Fruit fly (Drosophila melanogaster): ENCODE measurements around the gene CG8132.

Gene CG8132

DNA sequence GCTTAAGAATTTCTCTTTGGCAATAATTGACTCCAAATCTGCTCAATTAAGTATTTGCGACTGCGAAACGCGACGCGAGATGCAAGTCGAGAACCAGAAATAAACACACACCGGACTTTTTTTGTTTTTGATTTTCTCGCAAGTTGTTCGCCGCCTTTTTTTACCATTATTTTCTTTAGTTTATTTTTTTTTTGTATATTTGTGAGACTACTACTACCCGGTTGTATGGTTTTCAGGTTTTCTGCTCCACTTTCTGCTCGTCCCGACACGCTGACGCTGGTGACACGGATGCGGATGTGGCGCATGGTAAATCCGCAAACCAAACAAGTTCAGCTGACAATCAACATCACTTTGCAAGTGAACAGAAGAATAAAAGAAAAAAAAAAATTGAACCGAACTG is 20.3 kb upstream of the CG8132 start (continued):
- TF ChIP-seq eg (GFP tag; IDR thresholded peaks at IDR 0.05) (no peak; the same call in 2 of the 3 replicates), Gug (GFP tag; IDR thresholded peaks at IDR 0.05) (no peak), CG11294 (GFP tag; IDR thresholded peaks at IDR 0.05) (no peak), Ets21C (GFP tag; optimal IDR thresholded peaks at IDR 0.05) (no peak), fkh (GFP tag; optimal IDR thresholded peaks at IDR 0.05) (no peak), CG15336 (GFP tag; IDR thresholded peaks at IDR 0.05) (0 out of 2 replicates have a peak, but pooled peaks have one; percentile 13), Smox (GFP tag; optimal IDR thresholded peaks at IDR 0.05) (no peak), CG34406 (GFP tag; optimal IDR thresholded peaks at IDR 0.05) (no peak), CG7368 (GFP tag; optimal IDR thresholded peaks at IDR 0.05) (no peak), CG11902 (GFP tag; optimal IDR thresholded peaks at IDR 0.05) (no peak), Sox14 (GFP tag; optimal IDR thresholded peaks at IDR 0.05) (no peak), Hr39 (GFP tag; optimal IDR thresholded peaks at IDR 0.05) (no peak), Met (GFP tag; optimal IDR thresholded peaks at IDR 0.05) (no peak), fd85E (GFP tag; optimal IDR thresholded peaks at IDR 0.05) (no peak), CG8319 (GFP tag; optimal IDR thresholded peaks at IDR 0.05) (no peak), Sox102F (GFP tag; optimal IDR thresholded peaks at IDR 0.05) (no peak)

DNA sequence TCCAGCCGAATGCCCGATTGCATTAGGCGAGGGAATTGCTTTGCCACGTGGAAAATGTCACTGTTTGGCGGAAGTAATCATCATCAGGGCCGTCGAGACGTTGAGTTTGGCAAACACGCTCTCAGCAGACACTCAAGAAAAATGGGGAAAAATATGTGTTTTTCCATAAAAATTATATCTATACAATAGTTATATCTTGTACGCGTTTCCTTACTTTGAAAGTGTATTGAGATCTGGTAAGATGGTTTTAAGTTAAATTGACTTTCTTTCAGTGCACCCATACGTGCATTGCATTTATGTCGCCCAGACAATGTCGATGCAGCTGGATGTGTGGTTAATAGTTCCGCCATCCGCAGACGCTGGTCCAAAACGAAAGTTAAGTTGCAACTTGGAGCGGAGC is 15.3 kb upstream of the CG8132 start:
- 0 out of 2 replicates have a peak, but pooled peaks have one; percentile 30 for TF ChIP-seq Gug (GFP tag; IDR thresholded peaks at IDR 0.05)
- TF ChIP-seq Met (GFP tag; optimal IDR thresholded peaks at IDR 0.05) = no peak
- TF ChIP-seq Eip78C (GFP tag) = peak; percentile 74
- TF ChIP-seq CG8119 (GFP tag; IDR thresholded peaks at IDR 0.05) = peak; percentile 59
- TF ChIP-seq CG4318 (GFP tag; optimal IDR thresholded peaks at IDR 0.05) = no peak
- TF ChIP-seq CG3919 (GFP tag; optimal IDR thresholded peaks at IDR 0.05) = no peak
- TF ChIP-seq Hr38 (GFP tag; optimal IDR thresholded peaks at IDR 0.05) = no peak
- TF ChIP-seq CG1621 (tag; optimal IDR thresholded peaks at IDR 0.05) = no peak
- no peak for TF ChIP-seq Sox14 (GFP tag; optimal IDR thresholded peaks at IDR 0.05)
- peak; percentile 58; the same call in 1 of the 3 replicates for TF ChIP-seq eg (GFP tag; IDR thresholded peaks at IDR 0.05)
- TF ChIP-seq CG32006 (GFP tag; optimal IDR thresholded peaks at IDR 0.05) = peak; percentile 50
- peak; percentile 12 for TF ChIP-seq achi (GFP tag; optimal IDR thresholded peaks at IDR 0.05)
- TF ChIP-seq CG6163 (GFP tag; IDR thresholded peaks at IDR 0.05) = peak; percentile 53; the same call in 2 of the 3 replicates
- peak; percentile 55 for TF ChIP-seq CG15336 (GFP tag; IDR thresholded peaks at IDR 0.05)
- peak; percentile 51 for TF ChIP-seq Hr4 (GFP tag; optimal IDR thresholded peaks at IDR 0.05)
- peak; percentile 9 for TF ChIP-seq acj6 (GFP tag; optimal IDR thresholded peaks at IDR 0.05)
- TF ChIP-seq Ets21C (GFP tag; optimal IDR thresholded peaks at IDR 0.05) = no peak

DNA sequence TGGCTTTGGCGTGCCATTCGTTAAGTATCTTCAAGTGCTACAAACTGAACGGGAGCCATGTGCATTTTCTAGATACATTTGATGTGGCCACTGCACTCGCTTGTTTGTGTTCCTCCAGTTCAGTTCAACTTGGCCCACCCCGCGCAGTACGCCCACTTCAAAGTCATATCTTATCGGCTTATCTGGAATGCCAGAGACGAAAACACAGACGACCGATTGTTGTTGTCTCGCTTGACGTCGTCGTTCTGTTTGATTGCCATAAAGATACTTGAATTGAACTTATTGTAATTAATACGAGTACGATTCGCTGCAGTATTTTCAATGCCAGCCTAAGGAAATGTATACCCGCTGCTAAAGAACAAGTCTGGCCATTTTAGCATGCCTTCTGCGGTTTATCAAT is 13.7 kb upstream of the CG8132 start:
- TF ChIP-seq Sox14 (GFP tag; optimal IDR thresholded peaks at IDR 0.05) (peak; percentile 10), net (GFP tag; optimal IDR thresholded peaks at IDR 0.05) (no peak), Eip93F (GFP tag; optimal IDR thresholded peaks at IDR 0.05) (peak; percentile 62), topi (GFP tag; optimal IDR thresholded peaks at IDR 0.05) (no peak), Hr38 (GFP tag; optimal IDR thresholded peaks at IDR 0.05) (no peak), Eip78C (GFP tag) (peak; percentile 58), CG15336 (GFP tag; IDR thresholded peaks at IDR 0.05) (no peak), Ets96B (tag; optimal IDR thresholded peaks at IDR 0.05) (no peak), vri (GFP tag; optimal IDR thresholded peaks at IDR 0.05) (peak; percentile 42), CG8319 (GFP tag; optimal IDR thresholded peaks at IDR 0.05) (no peak), CG6163 (GFP tag; IDR thresholded peaks at IDR 0.05) (0 out of 3 replicates have a peak, but pooled peaks have one; percentile 19), eg (GFP tag; IDR thresholded peaks at IDR 0.05) (no peak), Blimp-1 (GFP tag; optimal IDR thresholded peaks at IDR 0.05) (no peak)

DNA sequence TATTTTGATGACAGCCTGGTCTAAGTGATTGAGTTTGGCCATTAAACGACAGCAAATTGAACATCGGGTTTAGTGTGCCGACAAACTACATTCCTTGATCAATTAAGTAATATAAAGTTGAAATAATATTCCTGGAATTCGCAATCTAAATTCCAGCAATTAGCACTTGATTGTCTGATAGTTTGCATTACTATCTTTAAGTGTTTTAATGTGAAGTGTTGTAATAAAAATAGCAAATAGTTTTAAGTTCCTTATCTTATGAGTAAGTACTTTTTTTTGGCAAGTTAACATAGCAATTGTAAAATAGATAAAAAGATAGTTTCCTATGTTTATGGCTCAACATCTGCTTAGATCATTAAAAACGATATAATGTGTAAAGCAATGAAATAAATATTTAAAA is 13.0 kb upstream of the CG8132 start:
- TF ChIP-seq CG34406 (GFP tag; optimal IDR thresholded peaks at IDR 0.05) (no peak), CG8632 (GFP tag; optimal IDR thresholded peaks at IDR 0.05) (no peak), CG10631 (GFP tag; optimal IDR thresholded peaks at IDR 0.05) (no peak)

DNA sequence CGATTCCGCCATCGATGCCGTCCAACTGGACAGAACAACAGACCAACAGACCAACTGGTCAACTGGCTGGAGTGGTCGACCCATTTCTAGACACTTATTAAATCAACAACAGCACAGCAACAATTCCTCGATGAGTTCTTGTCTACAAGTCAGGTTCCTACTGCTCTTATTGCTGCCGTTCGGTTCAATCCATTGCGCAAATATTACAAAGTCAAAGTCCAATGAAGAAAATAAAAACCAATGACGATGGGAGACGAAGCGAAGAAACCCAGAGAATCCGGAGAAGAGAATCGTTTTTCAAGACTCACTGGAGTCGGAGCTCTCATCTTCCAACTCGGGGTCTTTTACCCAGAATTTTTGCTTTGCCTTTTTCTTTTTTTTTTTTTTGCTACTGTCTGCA is 12.3 kb upstream of the CG8132 start:
- TF ChIP-seq esn (GFP tag; optimal IDR thresholded peaks at IDR 0.05) (no peak), CG6792 (GFP tag; optimal IDR thresholded peaks at IDR 0.05) (no peak), vri (GFP tag; optimal IDR thresholded peaks at IDR 0.05) (no peak), spab (GFP tag; optimal IDR thresholded peaks at IDR 0.05) (peak; percentile 76), CG16779 (tag; optimal IDR thresholded peaks at IDR 0.05) (peak; percentile 66), CG1621 (tag; optimal IDR thresholded peaks at IDR 0.05) (peak; percentile 65), CG10669 (GFP tag; optimal IDR thresholded peaks at IDR 0.05) (peak; percentile 46), Sox102F (GFP tag; optimal IDR thresholded peaks at IDR 0.05) (no peak), Eip93F (GFP tag; optimal IDR thresholded peaks at IDR 0.05) (no peak), CG11294 (GFP tag; IDR thresholded peaks at IDR 0.05) (no peak), ss (GFP tag; optimal IDR thresholded peaks at IDR 0.05) (peak; percentile 82 to 86), Met (GFP tag; optimal IDR thresholded peaks at IDR 0.05) (no peak), CG6276 (GFP tag; optimal IDR thresholded peaks at IDR 0.05) (peak; percentile 69), CG6854 (GFP tag; optimal IDR thresholded peaks at IDR 0.05) (no peak), fd85E (GFP tag; optimal IDR thresholded peaks at IDR 0.05) (no peak), Ets21C (GFP tag; optimal IDR thresholded peaks at IDR 0.05) (no peak), Hr39 (GFP tag; optimal IDR thresholded peaks at IDR 0.05) (no peak), Sox15 (GFP tag; optimal IDR thresholded peaks at IDR 0.05) (no peak)
